Worm (Caenorhabditis elegans) whole organism, L4 larva: ENCODE data around the gene swsn-6.
A peak's percentile ranks its signal among the peaks of the same experiment; 100 is the strongest.

Experiments
- ZK546.5 ChIP-seq, 2 experiments: sonication (generic microtip); optimal IDR thresholded peaks; 2 replicates each; lab custom pipeline; 2017; ENCODE audit warnings: missing biosample characterization in 2 of 2, missing genetic modification characterization in 2 of 2
- aha-1 ChIP-seq: fragments of 150-350 bp; peaks from one replicate; lab custom pipeline; 2014; ENCODE audit warnings: missing biosample characterization, missing genetic modification characterization
- aly-2 ChIP-seq: sonication (generic microtip); optimal IDR thresholded peaks from 2 replicates; lab custom pipeline; 2018; ENCODE audit warnings: missing biosample characterization, missing genetic modification characterization
- dmd-8 ChIP-seq: fragments of 200-800 bp; sonication (Bioruptor generic); IDR thresholded peaks from 2 replicates; pipeline ENCODE4 v1.3.6; 2022; ENCODE audit warnings: missing genetic modification characterization, missing compliant biosample characterization
- lin-39 ChIP-seq: fragments of 150-350 bp; optimal IDR thresholded peaks from 2 replicates; lab custom pipeline; 2014; ENCODE audit warnings: missing biosample characterization, missing genetic modification reagents, missing genetic modification characterization
- mep-1 ChIP-seq: fragments of 150-350 bp; sonication (generic microtip); optimal IDR thresholded peaks from 3 replicates; lab custom pipeline; 2014; ENCODE audit warnings: missing biosample characterization, missing genetic modification characterization
- pha-4 ChIP-seq, 2 experiments: fragments of 150-350 bp in 1 of 2; fragments of 200-800 bp in 1 of 2; sonication (Bioruptor generic) in 1 of 2; IDR thresholded peaks in 1 of 2; optimal IDR thresholded peaks in 1 of 2; 2 replicates each; pipeline versions ENCODE4 v1.3.6 to Lab custom; 2014 to 2022; ENCODE audit warnings: missing genetic modification characterization in 2 of 2, missing genetic modification reagents in 2 of 2, missing biosample characterization in 1 of 2, missing compliant biosample characterization in 1 of 2
- skn-1 ChIP-seq: fragments of 150-350 bp; optimal IDR thresholded peaks from 2 replicates; lab custom pipeline; 2014; ENCODE audit warnings: missing biosample characterization, missing genetic modification characterization
- ztf-11 ChIP-seq: fragments of 150-350 bp; optimal IDR thresholded peaks from 2 replicates; lab custom pipeline; 2014; ENCODE audit warnings: missing biosample characterization, missing genetic modification characterization

ce11 chrIV:5364135-5364609 is 30.7 kb upstream of the swsn-6 start, which contains the start of the genes hda-6 and F41H10.4:
- TF ChIP-seq aha-1 (tag; lab: Kevin White, UChicago) (peak; percentile 22), pha-4 (GFP tag; IDR thresholded peaks at IDR 0.05; lab: Robert Waterston, UW) (no peak), pha-4 (tag; optimal IDR thresholded peaks at IDR 0.05; lab: Kevin White, UChicago) (peak; percentile 81), skn-1 (tag; lab: Kevin White, UChicago) (no peak), aly-2 (tag; lab: Kevin White, UChicago) (no peak), ztf-11 (no peak), dmd-8 (no peak), lin-39 (tag; lab: Kevin White, UChicago) (no peak), ZK546.5 (tag; optimal IDR thresholded peaks at IDR 0.05; lab: Kevin White, UChicago) (no peak), mep-1 (tag; lab: Kevin White, UChicago) (peak; percentile 77)
